Fruit fly (Drosophila melanogaster): ENCODE measurements around the gene side-IV.

DNA sequence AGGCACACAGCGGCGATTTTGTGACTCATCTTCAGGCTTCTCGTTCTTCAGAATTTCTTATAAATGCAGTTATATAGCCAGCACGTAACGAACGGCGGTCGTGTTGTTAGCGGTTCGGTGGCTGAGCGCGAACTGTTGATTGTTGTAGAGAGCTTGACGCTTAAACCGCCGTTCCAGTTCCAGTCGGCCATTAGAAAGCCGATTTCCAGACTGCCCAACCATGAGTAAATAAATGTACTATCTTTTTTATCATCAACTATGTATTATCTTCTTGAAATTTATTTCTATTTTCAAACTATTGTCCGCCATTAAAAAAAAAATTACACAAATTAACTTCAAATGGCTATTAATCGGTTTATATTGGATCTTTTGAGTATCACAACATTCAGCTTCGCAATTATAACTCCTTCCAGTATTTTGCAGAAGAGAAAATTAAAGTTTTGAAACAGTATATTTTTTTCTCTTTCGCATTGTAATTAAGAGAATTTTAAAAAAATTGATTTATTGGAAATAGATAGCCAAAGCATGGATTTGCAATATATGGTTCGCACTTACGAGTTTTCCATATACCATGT lies 48.6 kb upstream of the side-IV start, which contains the start of gene GILT1:
- TF ChIP-seq kay (GFP tag; ENCODE audit: borderline replicate concordance) (peak; percentile 69), Mnt (GFP tag; optimal IDR thresholded peaks at IDR 0.05) (peak; percentile 43), cic (GFP tag; optimal IDR thresholded peaks at IDR 0.05) (peak; percentile 22), CG7045 (GFP tag; optimal IDR thresholded peaks at IDR 0.05) (no peak), CG7101 (tag; optimal IDR thresholded peaks at IDR 0.05) (peak; percentile 12), ovo (GFP tag; optimal IDR thresholded peaks at IDR 0.05) (peak; percentile 44), CG11617 (GFP tag; optimal IDR thresholded peaks at IDR 0.05) (no peak), tj (GFP tag; optimal IDR thresholded peaks at IDR 0.05) (peak; percentile 1), CG1620 (GFP tag; optimal IDR thresholded peaks at IDR 0.05) (no peak), bab1 (GFP tag; optimal IDR thresholded peaks at IDR 0.05) (peak; percentile 39)

All from whole organism, adult.